Fruit fly (Drosophila melanogaster) whole organism, embryonic: ENCODE measurements around the gene Kr-h2.

Experiments used
- Atf6 ChIP-seq: fragments of 200-800 bp; sonication (Bioruptor generic); IDR thresholded peaks from 2 replicates; pipeline ENCODE4 v1.3.6; 2022; ENCODE audit warnings: missing biosample characterization, missing genetic modification characterization
- Blimp-1 ChIP-seq: fragments of 200-800 bp; sonication (Bioruptor generic); optimal IDR thresholded peaks from 3 replicates; lab custom pipeline; 2018; ENCODE audit warnings: missing biosample characterization, missing genetic modification characterization, mild to moderate bottlenecking, moderate library complexity, missing genetic modification reagents
- CG10543 ChIP-seq: fragments of 200-800 bp; sonication (Bioruptor generic); optimal IDR thresholded peaks from 3 replicates; lab custom pipeline; 2017; ENCODE audit warnings: missing biosample characterization, mild to moderate bottlenecking, missing genetic modification characterization, moderate library complexity
- CG10959 ChIP-seq: fragments of 200-800 bp; sonication (Bioruptor generic); IDR thresholded peaks from 2 replicates; pipeline ENCODE4 v1.3.6; 2022; ENCODE audit warnings: missing biosample characterization, missing genetic modification characterization
- CG11695 ChIP-seq: fragments of 200-800 bp; sonication (Bioruptor generic); IDR thresholded peaks from 3 replicates; pipeline ENCODE4 v1.3.6; 2022; ENCODE audit warnings: missing biosample characterization, missing genetic modification characterization
- CG11696 ChIP-seq: fragments of 200-800 bp; sonication (Bioruptor generic); IDR thresholded peaks from 2 replicates; pipeline ENCODE4 v1.3.6; 2022; ENCODE audit warnings: missing biosample characterization, missing genetic modification characterization
- CG13296 ChIP-seq: fragments of 200-800 bp; sonication (Bioruptor generic); optimal IDR thresholded peaks from 3 replicates; lab custom pipeline; 2018; ENCODE audit warnings: missing biosample characterization, mild to moderate bottlenecking, missing genetic modification characterization
- CG17359 ChIP-seq: fragments of 200-800 bp; sonication (Bioruptor generic); optimal IDR thresholded peaks from 3 replicates; lab custom pipeline; 2018; ENCODE audit warnings: missing biosample characterization, mild to moderate bottlenecking, missing genetic modification characterization, moderate library complexity
- CG18262 ChIP-seq: fragments of 200-800 bp; optimal IDR thresholded peaks from 3 replicates; lab custom pipeline; 2019; ENCODE audit warnings: missing biosample characterization, mild to moderate bottlenecking, missing genetic modification characterization, moderate library complexity
- CG18619 ChIP-seq: fragments of 200-800 bp; sonication (Bioruptor generic); optimal IDR thresholded peaks from 3 replicates; lab custom pipeline; 2017; ENCODE audit warnings: missing biosample characterization, mild to moderate bottlenecking, missing genetic modification characterization
- CG2202 ChIP-seq: fragments of 200-800 bp; sonication (Bioruptor generic); optimal IDR thresholded peaks from 2 replicates; lab custom pipeline; 2018; ENCODE audit warnings: missing biosample characterization, mild to moderate bottlenecking, missing genetic modification characterization
- CG31388 ChIP-seq: fragments of 200-800 bp; sonication (Bioruptor generic); optimal IDR thresholded peaks from 2 replicates; lab custom pipeline; 2016; ENCODE audit warnings: missing biosample characterization, missing genetic modification characterization
- CG3407 ChIP-seq: fragments of 200-800 bp; sonication (Bioruptor generic); optimal IDR thresholded peaks from 2 replicates; lab custom pipeline; 2018; ENCODE audit warnings: missing biosample characterization, mild to moderate bottlenecking, missing genetic modification characterization
- CG34376 ChIP-seq: fragments of 200-800 bp; sonication (Bioruptor generic); optimal IDR thresholded peaks from 2 replicates; lab custom pipeline; 2018; ENCODE audit warnings: missing biosample characterization, mild to moderate bottlenecking, missing genetic modification characterization
- CG42726 ChIP-seq: fragments of 200-800 bp; sonication (Bioruptor generic); IDR thresholded peaks from 2 replicates; pipeline ENCODE4 v1.3.6; 2022; ENCODE audit warnings: missing biosample characterization, missing genetic modification characterization; ENCODE audit not compliant: partially characterized antibody
- CG4820 ChIP-seq: fragments of 200-800 bp; sonication (Bioruptor generic); optimal IDR thresholded peaks from 3 replicates; lab custom pipeline; 2016; ENCODE audit warnings: missing biosample characterization, missing genetic modification characterization
- CG5953 ChIP-seq: fragments of 200-800 bp; sonication (Bioruptor generic); IDR thresholded peaks from 2 replicates; pipeline ENCODE4 v1.3.6; 2022; ENCODE audit warnings: missing biosample characterization, missing genetic modification characterization
- CG6765 ChIP-seq: fragments of 200-800 bp; sonication (Bioruptor generic); optimal IDR thresholded peaks from 3 replicates; lab custom pipeline; 2017; ENCODE audit warnings: missing biosample characterization, mild to moderate bottlenecking, missing genetic modification characterization
- CG6791 ChIP-seq: fragments of 200-800 bp; sonication (Bioruptor generic); IDR thresholded peaks from 3 replicates; pipeline ENCODE4 v1.3.6; 2022; ENCODE audit warnings: missing biosample characterization, missing genetic modification characterization; ENCODE audit not compliant: partially characterized antibody
- CG8089 ChIP-seq: fragments of 200-800 bp; sonication (Bioruptor generic); optimal IDR thresholded peaks from 3 replicates; lab custom pipeline; 2016; ENCODE audit warnings: missing biosample characterization, missing genetic modification characterization
- CkIIα-i1 ChIP-seq: fragments of 200-800 bp; sonication (Bioruptor generic); IDR thresholded peaks from 2 replicates; pipeline ENCODE4 v1.3.6; 2022; ENCODE audit warnings: missing biosample characterization, missing genetic modification characterization
- D19A ChIP-seq: fragments of 200-800 bp; optimal IDR thresholded peaks from 3 replicates; lab custom pipeline; 2019; ENCODE audit warnings: missing biosample characterization, mild to moderate bottlenecking, missing genetic modification characterization, moderate library complexity
- Dref ChIP-seq: fragments of 200-800 bp; sonication (Bioruptor generic); IDR thresholded peaks from 2 replicates; pipeline ENCODE4 v1.3.6; 2022; ENCODE audit warnings: missing biosample characterization, missing genetic modification characterization
- Ets65A ChIP-seq: fragments of 200-800 bp; sonication (Bioruptor generic); peaks from one replicate; lab custom pipeline; 2016; ENCODE audit warnings: missing biosample characterization, missing genetic modification characterization
- Fer2 ChIP-seq: fragments of 200-800 bp; sonication (Bioruptor generic); optimal IDR thresholded peaks from 2 replicates; lab custom pipeline; 2018; ENCODE audit warnings: missing biosample characterization, mild to moderate bottlenecking, missing genetic modification characterization, moderate library complexity
- HmgZ ChIP-seq: fragments of 200-800 bp; sonication (Bioruptor generic); optimal IDR thresholded peaks from 2 replicates; lab custom pipeline; 2018; ENCODE audit warnings: missing biosample characterization, mild to moderate bottlenecking, missing genetic modification characterization
- Hsf ChIP-seq: fragments of 200-800 bp; sonication (Bioruptor generic); optimal IDR thresholded peaks from 3 replicates; lab custom pipeline; 2016; ENCODE audit warnings: missing biosample characterization, missing genetic modification characterization
- Myb ChIP-seq: fragments of 200-800 bp; sonication (Bioruptor generic); optimal IDR thresholded peaks from 2 replicates; lab custom pipeline; 2016; ENCODE audit warnings: missing biosample characterization, missing genetic modification characterization
- NK7.1 ChIP-seq: fragments of 200-800 bp; sonication (Bioruptor generic); optimal IDR thresholded peaks from 3 replicates; lab custom pipeline; 2016; ENCODE audit warnings: missing biosample characterization, missing genetic modification characterization
- Oli ChIP-seq: fragments of 200-800 bp; sonication (Bioruptor generic); optimal IDR thresholded peaks from 2 replicates; lab custom pipeline; 2018; ENCODE audit warnings: missing biosample characterization, mild to moderate bottlenecking, missing genetic modification characterization, moderate library complexity
- Opbp ChIP-seq: fragments of 200-800 bp; sonication (Bioruptor generic); IDR thresholded peaks from 3 replicates; pipeline ENCODE4 v1.3.6; 2022; ENCODE audit warnings: missing biosample characterization, missing genetic modification characterization; ENCODE audit not compliant: partially characterized antibody
- Pdp1 ChIP-seq, 2 experiments: fragments of 200-800 bp; sonication (Bioruptor generic); optimal IDR thresholded peaks; 3 replicates each; lab custom pipeline; 2016; ENCODE audit warnings: missing biosample characterization in 2 of 2, missing genetic modification characterization in 2 of 2, mild to moderate bottlenecking in 1 of 2, moderate library complexity in 1 of 2
- Rfx ChIP-seq: fragments of 200-800 bp; sonication (Bioruptor generic); IDR thresholded peaks from 2 replicates; pipeline ENCODE4 v1.3.6; 2022; ENCODE audit warnings: missing biosample characterization, missing genetic modification characterization
- Sry-β ChIP-seq: fragments of 200-800 bp; sonication (Bioruptor generic); optimal IDR thresholded peaks from 2 replicates; lab custom pipeline; 2018; ENCODE audit warnings: missing biosample characterization, mild to moderate bottlenecking, missing genetic modification characterization, moderate library complexity
- TFAM ChIP-seq: fragments of 200-800 bp; sonication (Bioruptor generic); optimal IDR thresholded peaks from 2 replicates; lab custom pipeline; 2017; ENCODE audit warnings: missing biosample characterization, missing genetic modification characterization, inconsistent platforms
- Xbp1 ChIP-seq: fragments of 200-800 bp; sonication (Bioruptor generic); optimal IDR thresholded peaks from 3 replicates; lab custom pipeline; 2016; ENCODE audit warnings: missing biosample characterization, mild to moderate bottlenecking, missing genetic modification characterization
- Xrp1 ChIP-seq: fragments of 200-800 bp; sonication (Bioruptor generic); IDR thresholded peaks from 2 replicates; pipeline ENCODE4 v1.3.6; 2022; ENCODE audit warnings: missing biosample characterization, missing genetic modification characterization
- eyg ChIP-seq: fragments of 200-800 bp; sonication (Bioruptor generic); optimal IDR thresholded peaks from 3 replicates; lab custom pipeline; 2016; ENCODE audit warnings: missing biosample characterization, missing genetic modification characterization
- fd64A ChIP-seq: fragments of 200-800 bp; sonication (Bioruptor generic); optimal IDR thresholded peaks from 3 replicates; lab custom pipeline; 2018; ENCODE audit warnings: missing biosample characterization, mild to moderate bottlenecking, missing genetic modification characterization
- inv ChIP-seq: fragments of 200-800 bp; sonication (Bioruptor generic); IDR thresholded peaks from 2 replicates; pipeline ENCODE4 v1.3.6; 2022; ENCODE audit warnings: missing biosample characterization, missing genetic modification characterization; ENCODE audit not compliant: partially characterized antibody
- jigr1 ChIP-seq: fragments of 200-800 bp; sonication (Bioruptor generic); IDR thresholded peaks from 3 replicates; pipeline ENCODE4 v1.3.6; 2022; ENCODE audit warnings: missing biosample characterization, missing genetic modification characterization
- lilli ChIP-seq: fragments of 200-800 bp; sonication (Bioruptor generic); optimal IDR thresholded peaks from 3 replicates; lab custom pipeline; 2016; ENCODE audit warnings: missing biosample characterization, missing genetic modification characterization
- lmd ChIP-seq: fragments of 200-800 bp; sonication (Bioruptor generic); IDR thresholded peaks from 2 replicates; pipeline ENCODE4 v1.3.6; 2022; ENCODE audit warnings: missing biosample characterization, missing genetic modification characterization
- pfk ChIP-seq: fragments of 200-800 bp; sonication (Bioruptor generic); optimal IDR thresholded peaks from 2 replicates; lab custom pipeline; 2018; ENCODE audit warnings: missing biosample characterization, mild to moderate bottlenecking, missing genetic modification characterization, moderate library complexity
- sd ChIP-seq: fragments of 200-800 bp; sonication (Bioruptor generic); optimal IDR thresholded peaks from 3 replicates; lab custom pipeline; 2018; ENCODE audit warnings: missing biosample characterization, mild to moderate bottlenecking, missing genetic modification characterization, moderate library complexity
- stc ChIP-seq: fragments of 200-800 bp; sonication (Bioruptor generic); IDR thresholded peaks from 2 replicates; pipeline ENCODE4 v1.3.6; 2022; ENCODE audit warnings: missing biosample characterization, missing genetic modification characterization
- tll ChIP-seq, 2 experiments: fragments of 200-800 bp in 1 of 2; fragments of >200 bp in 1 of 2; sonication (Bioruptor generic) in 1 of 2; optimal IDR thresholded peaks; 2 replicates each; lab custom pipeline; 2017 to 2019; ENCODE audit warnings: missing biosample characterization in 2 of 2, missing genetic modification characterization in 2 of 2, mild to moderate bottlenecking in 1 of 2, moderate library complexity in 1 of 2
- tna ChIP-seq: fragments of 200-800 bp; sonication (Bioruptor generic); IDR thresholded peaks from 2 replicates; pipeline ENCODE4 v1.3.6; 2022; ENCODE audit warnings: missing biosample characterization, missing genetic modification characterization; ENCODE audit not compliant: partially characterized antibody
- vvl ChIP-seq: fragments of 200-800 bp; sonication (Bioruptor generic); IDR thresholded peaks from 2 replicates; pipeline ENCODE4 v1.3.6; 2022; ENCODE audit warnings: missing biosample characterization, missing genetic modification characterization

The Kr-h2 gene

dm6 chr2L:6068544-6069251 is 2.1 kb upstream of the Kr-h2 start, which contains the start of the genes CG9150 and Pfdn1 (continued):
- TF ChIP-seq CG13296 (GFP tag; lab: Kevin White, UChicago), result no peak
- TF ChIP-seq Pdp1 (GFP tag; optimal IDR thresholded peaks at IDR 0.05; lab: Kevin White, UChicago), result peak in 1 of 2 experiments; percentile 19
- TF ChIP-seq CG18262 (tag; lab: Kevin White, UChicago), result no peak
- TF ChIP-seq CkIIα-i1 (GFP tag; lab: Robert Waterston, UW), result no peak
- no peak for TF ChIP-seq Atf6 (GFP tag; lab: Robert Waterston, UW)
- TF ChIP-seq eyg (GFP tag; lab: Kevin White, UChicago), result no peak
- peak; percentile 87 for TF ChIP-seq vvl (GFP tag; lab: Robert Waterston, UW)
- no peak for TF ChIP-seq sd (tag; lab: Kevin White, UChicago)
- TF ChIP-seq CG11696 (GFP tag; lab: Robert Waterston, UW), result no peak
- no peak for TF ChIP-seq tll (GFP tag; optimal IDR thresholded peaks at IDR 0.05; lab: Kevin White, UChicago)
- no peak for TF ChIP-seq CG8089 (GFP tag; lab: Kevin White, UChicago)
- TF ChIP-seq Xbp1 (GFP tag; lab: Kevin White, UChicago), result no peak
- TF ChIP-seq CG11695 (GFP tag; lab: Robert Waterston, UW), result no peak
- no peak for TF ChIP-seq NK7.1
- no peak for TF ChIP-seq TFAM (GFP tag; lab: Kevin White, UChicago)
- no peak for TF ChIP-seq CG17359
- TF ChIP-seq tna (GFP tag; lab: Robert Waterston, UW), result peak; percentile 89
- no peak for TF ChIP-seq CG18619 (GFP tag; lab: Kevin White, UChicago)
- no peak for TF ChIP-seq CG10959 (GFP tag; lab: Robert Waterston, UW)
- no peak for TF ChIP-seq CG2202 (tag; lab: Kevin White, UChicago)
- TF ChIP-seq D19A, result no peak
- TF ChIP-seq Myb, result peak; percentile 68
- TF ChIP-seq CG6791 (GFP tag; lab: Robert Waterston, UW), result peak; percentile 85
- TF ChIP-seq Sry-β, result no peak
- no peak for TF ChIP-seq Oli
- no peak for TF ChIP-seq lilli
- TF ChIP-seq Opbp (GFP tag; lab: Robert Waterston, UW), result peak; percentile 89
- no peak for TF ChIP-seq jigr1 (GFP tag; lab: Robert Waterston, UW)
- no peak for TF ChIP-seq stc
- peak; percentile 34 for TF ChIP-seq HmgZ (tag; lab: Kevin White, UChicago)
- TF ChIP-seq CG34376 (GFP tag; lab: Kevin White, UChicago), result no peak
- TF ChIP-seq Hsf, result no peak
- TF ChIP-seq CG3407 (GFP tag; lab: Kevin White, UChicago), result no peak
- no peak for TF ChIP-seq CG5953 (GFP tag; lab: Robert Waterston, UW)
- no peak for TF ChIP-seq Blimp-1 (GFP tag; lab: Kevin White, UChicago)
- no peak for TF ChIP-seq CG31388 (GFP tag; lab: Kevin White, UChicago)
- TF ChIP-seq Rfx, result peak; percentile 48
- TF ChIP-seq CG42726 (GFP tag; lab: Robert Waterston, UW), result peak; percentile 69; the same call in 1 of the 2 replicates
- no peak for TF ChIP-seq CG4820 (GFP tag; lab: Kevin White, UChicago)
- no peak for TF ChIP-seq CG6765
- no peak for TF ChIP-seq Ets65A (GFP tag; lab: Kevin White, UChicago)
- TF ChIP-seq pfk (GFP tag; lab: Kevin White, UChicago), result no peak
- TF ChIP-seq CG10543 (GFP tag; lab: Kevin White, UChicago), result no peak
- peak; percentile 80 for TF ChIP-seq inv (GFP tag; lab: Robert Waterston, UW)
- no peak for TF ChIP-seq lmd (GFP tag; lab: Robert Waterston, UW)
- TF ChIP-seq fd64A (GFP tag; lab: Kevin White, UChicago), result no peak
- no peak for TF ChIP-seq Xrp1
- TF ChIP-seq Fer2 (tag; lab: Kevin White, UChicago), result no peak
- TF ChIP-seq Dref (GFP tag; lab: Robert Waterston, UW), result peak; percentile 95
